Fruit fly (Drosophila melanogaster): ENCODE data around the gene PKD.

PKD gene

dm6 chr3R:18296084-18296483, 18.1 kb downstream of the PKD start (continued):
- no peak for TF ChIP-seq onecut (GFP tag; IDR thresholded peaks at IDR 0.05)
- TF ChIP-seq salm (tag; optimal IDR thresholded peaks at IDR 0.05): no peak
- no peak for TF ChIP-seq sc (optimal IDR thresholded peaks at IDR 0.05)
- no peak for TF ChIP-seq sc (GFP tag; optimal IDR thresholded peaks at IDR 0.05)
- peak; percentile 47 for TF ChIP-seq CG2120 (GFP tag; optimal IDR thresholded peaks at IDR 0.05)
- TF ChIP-seq CG18476 (GFP tag; optimal IDR thresholded peaks at IDR 0.05): no peak
- TF ChIP-seq CG3407 (GFP tag; optimal IDR thresholded peaks at IDR 0.05): no peak
- peak; percentile 13 for TF ChIP-seq CG12659 (GFP tag; optimal IDR thresholded peaks at IDR 0.05)
- no peak for TF ChIP-seq Ets97D (GFP tag; optimal IDR thresholded peaks at IDR 0.05)
- TF ChIP-seq Nf-YC (tag; optimal IDR thresholded peaks at IDR 0.05): no peak
- TF ChIP-seq chinmo (GFP tag; IDR thresholded peaks at IDR 0.05; ENCODE audit: partially characterized antibody): 0 out of 4 replicates have a peak, but pooled peaks have one; percentile 35
- TF ChIP-seq Hmr (GFP tag; optimal IDR thresholded peaks at IDR 0.05): peak; percentile 74
- no peak for TF ChIP-seq Xbp1 (GFP tag; optimal IDR thresholded peaks at IDR 0.05)
- TF ChIP-seq CG8290 (GFP tag; optimal IDR thresholded peaks at IDR 0.05): no peak
- TF ChIP-seq CG8290 (tag; optimal IDR thresholded peaks at IDR 0.05): peak in 1 of 2 experiments; percentile 46
- TF ChIP-seq lab (GFP tag; optimal IDR thresholded peaks at IDR 0.05): peak; percentile 76
- TF ChIP-seq CG6765 (GFP tag; optimal IDR thresholded peaks at IDR 0.05): peak; percentile 53
- TF ChIP-seq caup (GFP tag; optimal IDR thresholded peaks at IDR 0.05; ENCODE audit: severe bottlenecking): peak; percentile 67
- no peak for TF ChIP-seq pum (GFP tag; optimal IDR thresholded peaks at IDR 0.05)
- TF ChIP-seq BEAF-32 (GFP tag; optimal IDR thresholded peaks at IDR 0.05): no peak
- TF ChIP-seq sens (GFP tag): peak; percentile 48
- no peak for TF ChIP-seq Hsf (GFP tag; optimal IDR thresholded peaks at IDR 0.05)
- TF ChIP-seq jigr1 (GFP tag; IDR thresholded peaks at IDR 0.05): no peak
- no peak for TF ChIP-seq crol (GFP tag; IDR thresholded peaks at IDR 0.05)
- TF ChIP-seq Lim3 (GFP tag; IDR thresholded peaks at IDR 0.05): no peak
- TF ChIP-seq Atf6 (GFP tag; IDR thresholded peaks at IDR 0.05): peak; percentile 61
- peak; percentile 53 for TF ChIP-seq B-H2 (GFP tag; optimal IDR thresholded peaks at IDR 0.05)
- peak; percentile 14 for TF ChIP-seq pho (GFP tag; optimal IDR thresholded peaks at IDR 0.05)
- TF ChIP-seq E2f1 (GFP tag; IDR thresholded peaks at IDR 0.05): no peak
- TF ChIP-seq Pdp1 (GFP tag; optimal IDR thresholded peaks at IDR 0.05): no peak
- peak; percentile 36 for TF ChIP-seq fd3F (GFP tag; optimal IDR thresholded peaks at IDR 0.05)
- no peak for TF ChIP-seq CG14667 (GFP tag; IDR thresholded peaks at IDR 0.05)
- TF ChIP-seq CG16779 (GFP tag; IDR thresholded peaks at IDR 0.05): no peak
- no peak for TF ChIP-seq HLH54F (GFP tag; optimal IDR thresholded peaks at IDR 0.05)
- TF ChIP-seq CG9932 (GFP tag; IDR thresholded peaks at IDR 0.05): no peak
- peak; percentile 1 for TF ChIP-seq CG7839 (tag; optimal IDR thresholded peaks at IDR 0.05)
- TF ChIP-seq D19B (GFP tag; optimal IDR thresholded peaks at IDR 0.05): no peak
- no peak for TF ChIP-seq CG10431 (GFP tag; optimal IDR thresholded peaks at IDR 0.05)
- no peak for TF ChIP-seq amos (GFP tag; IDR thresholded peaks at IDR 0.05; ENCODE audit: partially characterized antibody)
- TF ChIP-seq CG11093 (GFP tag; IDR thresholded peaks at IDR 0.05): no peak
- no peak for TF ChIP-seq CG31388 (GFP tag; optimal IDR thresholded peaks at IDR 0.05)
- no peak for TF ChIP-seq CG11398 (GFP tag; optimal IDR thresholded peaks at IDR 0.05)
- no peak for TF ChIP-seq CG9609 (GFP tag; optimal IDR thresholded peaks at IDR 0.05)
- TF ChIP-seq D (optimal IDR thresholded peaks at IDR 0.05): no peak
- TF ChIP-seq D (GFP tag; optimal IDR thresholded peaks at IDR 0.05): no peak
- TF ChIP-seq zen2 (GFP tag; IDR thresholded peaks at IDR 0.05; ENCODE audit: partially characterized antibody): no peak
- TF ChIP-seq gsb (GFP tag; IDR thresholded peaks at IDR 0.05): no peak
- TF ChIP-seq nau (GFP tag; optimal IDR thresholded peaks at IDR 0.05): no peak
- TF ChIP-seq Deaf1 (tag; optimal IDR thresholded peaks at IDR 0.05): no peak
- TF ChIP-seq CG2116 (GFP tag; optimal IDR thresholded peaks at IDR 0.05): no peak
- TF ChIP-seq eve (GFP tag; optimal IDR thresholded peaks at IDR 0.05): peak in 1 of 2 experiments; percentile 45
- no peak for TF ChIP-seq Side (GFP tag; optimal IDR thresholded peaks at IDR 0.05)
- no peak for TF ChIP-seq cad (GFP tag; optimal IDR thresholded peaks at IDR 0.05)
